Worm (Caenorhabditis elegans) whole organism, L4/young adult: ENCODE measurements around the gene fbxc-47.

Experiments
- W03F9.2 ChIP-seq: fragments of 150-350 bp; optimal IDR thresholded peaks from 2 replicates; lab custom pipeline; 2014; ENCODE audit warnings: missing biosample characterization, missing genetic modification characterization
- him-1 ChIP-seq: sonication (generic microtip); optimal IDR thresholded peaks from 2 replicates; lab custom pipeline; 2016; ENCODE audit warnings: missing genotype, missing genetic modification reagents, missing genetic modification characterization, missing compliant biosample characterization

DNA sequence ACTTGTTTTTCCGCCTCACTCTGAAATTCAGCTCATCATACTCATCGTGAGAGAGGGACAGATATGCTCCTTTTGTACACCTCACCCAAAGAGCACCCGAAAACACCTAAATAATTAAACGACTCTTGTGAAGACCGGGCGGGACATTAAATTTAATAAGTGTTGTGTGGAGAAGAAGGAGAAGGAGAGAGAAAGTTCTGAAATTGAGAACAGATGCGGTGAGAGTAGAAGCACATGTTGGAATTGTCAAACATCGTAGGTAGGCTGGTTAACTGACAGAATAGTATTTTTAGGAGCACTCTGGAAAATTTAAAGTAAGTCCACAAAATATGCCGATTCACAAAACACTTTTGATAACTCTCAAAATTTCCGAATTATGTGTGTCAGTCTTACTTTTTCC lies 48.2 kb downstream of the fbxc-47 start:
- TF ChIP-seq W03F9.2 (tag; lab: Kevin White, UChicago) (no peak), him-1 (no peak)
